Worm (Caenorhabditis elegans): Measurements from ENCODE around the gene F46B6.4.

DNA sequence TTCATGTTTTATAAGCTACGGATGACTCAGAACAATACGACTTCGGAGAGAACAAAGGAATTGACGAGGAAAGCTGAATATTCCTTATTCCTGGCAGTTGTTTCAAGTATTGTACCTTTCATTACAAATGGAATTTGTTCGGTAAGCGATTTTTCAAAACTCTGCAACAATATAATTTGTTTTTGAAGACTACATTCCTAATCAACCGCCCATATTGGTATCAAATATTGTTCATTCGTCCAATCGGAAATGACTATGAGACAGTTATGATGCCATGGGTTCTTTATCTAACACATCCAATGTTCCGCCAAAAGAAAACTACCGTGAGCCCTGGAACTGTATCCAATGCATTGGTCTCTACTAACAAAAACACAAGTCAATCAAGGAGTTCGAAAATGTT, 32.9 kb upstream of the F46B6.4 start:
- TF ChIP-seq F37B4.10 (GFP tag; IDR thresholded peaks at IDR 0.05) (no peak), lir-1 (GFP tag; conservative IDR thresholded peaks at IDR 0.05) (no peak), sptf-2 (GFP tag; optimal IDR thresholded peaks at IDR 0.05) (no peak), him-1 (tag; optimal IDR thresholded peaks at IDR 0.05) (no peak), snpc-4 (GFP tag; optimal IDR thresholded peaks at IDR 0.05) (no peak), snpc-4 (tag; optimal IDR thresholded peaks at IDR 0.05) (no peak), gei-17 (GFP tag; optimal IDR thresholded peaks at IDR 0.05) (no peak)
